Worm (Caenorhabditis elegans) whole organism, late embryonic: ENCODE data around the gene K08F11.1.

Experiments used
- F13H6.1 ChIP-seq: sonication (generic microtip); optimal IDR thresholded peaks from 2 replicates; lab custom pipeline; 2016; ENCODE audit warnings: missing genetic modification characterization, missing compliant biosample characterization
- K02D7.2 ChIP-seq: sonication (generic microtip); optimal IDR thresholded peaks from 2 replicates; lab custom pipeline; 2017; ENCODE audit warnings: mild to moderate bottlenecking, missing genetic modification characterization, missing compliant biosample characterization
- K09A11.1 ChIP-seq: sonication (generic microtip); optimal IDR thresholded peaks from 2 replicates; lab custom pipeline; 2017; ENCODE audit warnings: antibody characterized with exemption, mild to moderate bottlenecking, missing genetic modification characterization, missing compliant biosample characterization; ENCODE audit not compliant: insufficient read depth
- T23F11.4 ChIP-seq: fragments of 200-800 bp; sonication (Bioruptor generic); optimal IDR thresholded peaks from 2 replicates; lab custom pipeline; 2018; ENCODE audit warnings: mild to moderate bottlenecking, missing genetic modification characterization, missing compliant biosample characterization
- Y22D7AL.16 ChIP-seq: sonication (generic microtip); optimal IDR thresholded peaks from 2 replicates; lab custom pipeline; 2016; ENCODE audit warnings: missing genetic modification characterization, missing compliant biosample characterization
- ahr-1 ChIP-seq: sonication (generic microtip); optimal IDR thresholded peaks from 2 replicates; lab custom pipeline; 2016; ENCODE audit warnings: missing genetic modification characterization, missing compliant biosample characterization
- ceh-14 ChIP-seq: sonication (generic microtip); optimal IDR thresholded peaks from 2 replicates; lab custom pipeline; 2016; ENCODE audit warnings: missing genotype, missing genetic modification characterization, missing compliant biosample characterization
- ceh-19 ChIP-seq: fragments of 200-800 bp; sonication (Bioruptor generic); optimal IDR thresholded peaks from 2 replicates; lab custom pipeline; 2018; ENCODE audit warnings: mild to moderate bottlenecking, missing genetic modification characterization, missing compliant biosample characterization
- ceh-2 ChIP-seq: sonication (generic microtip); optimal IDR thresholded peaks from 2 replicates; lab custom pipeline; 2016; ENCODE audit warnings: missing genotype, missing genetic modification characterization, missing compliant biosample characterization
- ceh-22 ChIP-seq: sonication (generic microtip); optimal IDR thresholded peaks from 2 replicates; lab custom pipeline; 2017; ENCODE audit warnings: missing biosample characterization, missing genetic modification characterization
- ceh-24 ChIP-seq: sonication (generic microtip); optimal IDR thresholded peaks from 2 replicates; lab custom pipeline; 2016; ENCODE audit warnings: mild to moderate bottlenecking, missing genetic modification characterization, missing compliant biosample characterization
- ceh-31 ChIP-seq: sonication (generic microtip); optimal IDR thresholded peaks from 2 replicates; lab custom pipeline; 2016; ENCODE audit warnings: missing genetic modification characterization, missing compliant biosample characterization
- ceh-34 ChIP-seq: sonication (generic microtip); optimal IDR thresholded peaks from 2 replicates; lab custom pipeline; 2016; ENCODE audit warnings: mild to moderate bottlenecking, missing genetic modification characterization, missing compliant biosample characterization
- ceh-6 ChIP-seq: fragments of 200-800 bp; sonication (Bioruptor generic); optimal IDR thresholded peaks from 2 replicates; lab custom pipeline; 2018; ENCODE audit warnings: mild to moderate bottlenecking, missing genetic modification characterization, missing compliant biosample characterization
- che-1 ChIP-seq: sonication (generic microtip); optimal IDR thresholded peaks from 2 replicates; lab custom pipeline; 2016; ENCODE audit warnings: mild to moderate bottlenecking, missing genetic modification characterization, missing compliant biosample characterization
- dmd-4 ChIP-seq: sonication (generic microtip); optimal IDR thresholded peaks from 2 replicates; lab custom pipeline; 2016; ENCODE audit warnings: borderline replicate concordance, missing genetic modification characterization, missing compliant biosample characterization
- elt-2 ChIP-seq: sonication (generic microtip); optimal IDR thresholded peaks from 2 replicates; lab custom pipeline; 2016; ENCODE audit warnings: missing genetic modification reagents, missing genetic modification characterization, missing compliant biosample characterization
- elt-4 ChIP-seq: sonication (generic microtip); optimal IDR thresholded peaks from 2 replicates; lab custom pipeline; 2016; ENCODE audit warnings: missing genetic modification characterization, missing compliant biosample characterization
- fkh-10 ChIP-seq: fragments of 150-350 bp; optimal IDR thresholded peaks from 2 replicates; lab custom pipeline; 2014; ENCODE audit warnings: missing biosample characterization, missing genetic modification reagents, missing genetic modification characterization
- gmeb-2 ChIP-seq: sonication (generic microtip); optimal IDR thresholded peaks from 2 replicates; lab custom pipeline; 2016; ENCODE audit warnings: missing genetic modification characterization, inconsistent platforms, missing compliant biosample characterization
- hlh-6 ChIP-seq: sonication (generic microtip); optimal IDR thresholded peaks from 2 replicates; lab custom pipeline; 2016; ENCODE audit warnings: missing genotype, missing genetic modification characterization, missing compliant biosample characterization
- hlh-8 ChIP-seq: sonication (generic microtip); optimal IDR thresholded peaks from 2 replicates; lab custom pipeline; 2016; ENCODE audit warnings: missing genotype, missing genetic modification characterization, missing compliant biosample characterization
- lim-6 ChIP-seq: sonication (generic microtip); optimal IDR thresholded peaks from 2 replicates; lab custom pipeline; 2016; ENCODE audit warnings: missing genetic modification characterization, missing compliant biosample characterization
- lin-11 ChIP-seq: fragments of 200-800 bp; sonication (Bioruptor generic); optimal IDR thresholded peaks from 2 replicates; lab custom pipeline; 2018; ENCODE audit warnings: mild to moderate bottlenecking, missing genetic modification characterization, missing compliant biosample characterization
- nfya-1 ChIP-seq: sonication (generic microtip); optimal IDR thresholded peaks from 2 replicates; lab custom pipeline; 2017; ENCODE audit warnings: missing genetic modification characterization, mild to moderate bottlenecking, missing compliant biosample characterization, antibody characterized with exemption, moderate library complexity
- nhr-11 ChIP-seq: fragments of 150-350 bp; optimal IDR thresholded peaks from 2 replicates; lab custom pipeline; 2014; ENCODE audit warnings: missing biosample characterization, missing genetic modification characterization
- nhr-232 ChIP-seq: sonication (generic microtip); optimal IDR thresholded peaks from 2 replicates; lab custom pipeline; 2016; ENCODE audit warnings: missing genetic modification characterization, missing compliant biosample characterization
- npax-4 ChIP-seq: sonication (generic microtip); optimal IDR thresholded peaks from 2 replicates; lab custom pipeline; 2016; ENCODE audit warnings: missing genetic modification characterization, missing compliant biosample characterization
- odd-2 ChIP-seq: sonication (generic microtip); optimal IDR thresholded peaks from 2 replicates; lab custom pipeline; 2017; ENCODE audit warnings: antibody characterized with exemption, mild to moderate bottlenecking, missing genetic modification characterization, missing compliant biosample characterization
- pag-3 ChIP-seq: sonication (generic microtip); optimal IDR thresholded peaks from 2 replicates; lab custom pipeline; 2016; ENCODE audit warnings: missing compliant biosample characterization, missing genetic modification characterization, borderline replicate concordance
- pat-9 ChIP-seq: fragments of 200-800 bp; sonication (Bioruptor generic); optimal IDR thresholded peaks from 2 replicates; lab custom pipeline; 2018; ENCODE audit warnings: mild to moderate bottlenecking, missing genetic modification characterization, moderate library complexity, missing compliant biosample characterization
- pha-2 ChIP-seq: sonication (generic microtip); optimal IDR thresholded peaks from 2 replicates; lab custom pipeline; 2017; ENCODE audit warnings: mild to moderate bottlenecking, missing genetic modification characterization, missing compliant biosample characterization
- pha-4 ChIP-seq: fragments of 150-350 bp; optimal IDR thresholded peaks from 2 replicates; lab custom pipeline; 2018; ENCODE audit warnings: missing biosample characterization, missing genetic modification reagents, missing genetic modification characterization
- pqm-1 ChIP-seq: sonication (generic microtip); optimal IDR thresholded peaks from 2 replicates; lab custom pipeline; 2016; ENCODE audit warnings: missing genetic modification characterization, missing compliant biosample characterization
- rnt-1 ChIP-seq: sonication (generic microtip); optimal IDR thresholded peaks from 2 replicates; lab custom pipeline; 2016; ENCODE audit warnings: missing genetic modification characterization, missing compliant biosample characterization
- sdc-2 ChIP-seq: sonication (generic microtip); optimal IDR thresholded peaks from 2 replicates; lab custom pipeline; 2016; ENCODE audit warnings: missing genotype, missing genetic modification characterization, missing compliant biosample characterization
- sox-2 ChIP-seq: fragments of 200-800 bp; sonication (Bioruptor generic); IDR thresholded peaks from 2 replicates; pipeline ENCODE4 v1.3.6; 2022; ENCODE audit warnings: missing genetic modification reagents, missing genetic modification characterization, missing compliant biosample characterization
- tbx-7 ChIP-seq: sonication (generic microtip); optimal IDR thresholded peaks from 2 replicates; lab custom pipeline; 2016; ENCODE audit warnings: missing genotype, missing genetic modification characterization, missing compliant biosample characterization
- unc-3 ChIP-seq, 2 experiments: fragments of 200-800 bp in 1 of 2; sonication (Bioruptor generic) in 1 of 2; sonication (generic microtip) in 1 of 2; conservative IDR thresholded peaks in 1 of 2; optimal IDR thresholded peaks in 1 of 2; 2 replicates each; pipeline versions ENCODE4 v1.3.6 to Lab custom; 2016 to 2022; ENCODE audit warnings: missing compliant biosample characterization in 2 of 2, missing genetic modification characterization in 2 of 2, missing genetic modification reagents in 1 of 2
- unc-42 ChIP-seq: sonication (generic microtip); optimal IDR thresholded peaks from 2 replicates; lab custom pipeline; 2016; ENCODE audit warnings: missing genotype, missing genetic modification characterization, missing compliant biosample characterization
- unc-55 ChIP-seq: sonication (generic microtip); optimal IDR thresholded peaks from 2 replicates; lab custom pipeline; 2017; ENCODE audit warnings: missing biosample characterization, missing genetic modification reagents, missing genetic modification characterization
- zip-5 ChIP-seq: sonication (generic microtip); optimal IDR thresholded peaks from 2 replicates; lab custom pipeline; 2016; ENCODE audit warnings: missing genetic modification characterization, missing compliant biosample characterization
- ztf-16 ChIP-seq: sonication (generic microtip); optimal IDR thresholded peaks from 2 replicates; lab custom pipeline; 2017; ENCODE audit warnings: missing genetic modification characterization, missing compliant biosample characterization

K08F11.1 gene

ce11 chrIV:4749728-4750278, 25.1 kb downstream of the K08F11.1 start, which contains the start of the genes rpl-20 and Y17G9B.5 (continued):
- TF ChIP-seq gmeb-2 (peak; percentile 80), fkh-10 (GFP tag; lab: Kevin White, UChicago) (peak; percentile 92), sdc-2 (tag; lab: Kevin White, UChicago) (peak; percentile 68), zip-5 (tag; lab: Kevin White, UChicago) (peak; percentile 48), tbx-7 (tag; lab: Kevin White, UChicago) (peak; percentile 61), sox-2 (GFP tag; lab: Robert Waterston, UW) (peak; percentile 89), che-1 (tag; lab: Kevin White, UChicago) (peak; percentile 49), unc-55 (peak; percentile 76), elt-2 (tag; lab: Kevin White, UChicago) (peak; percentile 94), odd-2 (no peak), hlh-6 (tag; lab: Kevin White, UChicago) (no peak), nhr-232 (tag; lab: Kevin White, UChicago) (no peak), T23F11.4 (peak; percentile 79), ceh-22 (peak; percentile 29), pqm-1 (peak; percentile 81), nhr-11 (tag; lab: Kevin White, UChicago) (peak; percentile 55), nfya-1 (tag; lab: Kevin White, UChicago) (peak; percentile 99), pag-3 (tag; lab: Kevin White, UChicago) (peak; percentile 35), ahr-1 (tag; lab: Kevin White, UChicago) (peak; percentile 68), ceh-2 (tag; lab: Kevin White, UChicago) (peak; percentile 63), unc-42 (tag; lab: Kevin White, UChicago) (peak; percentile 98), hlh-8 (tag; lab: Kevin White, UChicago) (peak; percentile 72), dmd-4 (tag; lab: Kevin White, UChicago) (no peak), ceh-34 (tag; lab: Kevin White, UChicago) (peak; percentile 98), unc-3 (GFP tag; conservative IDR thresholded peaks at IDR 0.05; lab: Robert Waterston, UW) (peak; percentile 80), unc-3 (tag; optimal IDR thresholded peaks at IDR 0.05; lab: Kevin White, UChicago) (peak; percentile 83), pha-4 (no peak), K02D7.2 (tag; lab: Kevin White, UChicago) (peak; percentile 72), elt-4 (tag; lab: Kevin White, UChicago) (no peak), Y22D7AL.16 (tag; lab: Kevin White, UChicago) (peak; percentile 41), lim-6 (peak; percentile 11), ceh-6 (peak; percentile 60), ceh-24 (tag; lab: Kevin White, UChicago) (peak; percentile 47), K09A11.1 (tag; lab: Kevin White, UChicago) (peak; percentile 86), lin-11 (tag; lab: Kevin White, UChicago) (peak; percentile 60), ceh-14 (peak; percentile 93), ceh-31 (tag; lab: Kevin White, UChicago) (peak; percentile 93), pat-9 (tag; lab: Kevin White, UChicago) (peak; percentile 82), npax-4 (tag; lab: Kevin White, UChicago) (no peak), pha-2 (peak; percentile 79), ceh-19 (peak; percentile 76), ztf-16 (tag; lab: Kevin White, UChicago) (peak; percentile 96), rnt-1 (tag; lab: Kevin White, UChicago) (peak; percentile 97), F13H6.1 (tag; lab: Kevin White, UChicago) (peak; percentile 78)
